Fruit fly (Drosophila melanogaster) Kc167 (cell line): ENCODE data around the gene CG12998.

Experiments used
- Myc ChIP-seq: fragments of >200 bp; optimal IDR thresholded peaks from 2 replicates; lab custom pipeline; 2017; ENCODE audit warnings: missing external identifiers
- Sin3A ChIP-seq: fragments of >200 bp; optimal IDR thresholded peaks from 2 replicates; lab custom pipeline; 2018; ENCODE audit warnings: missing external identifiers
- h ChIP-seq: fragments of >200 bp; optimal IDR thresholded peaks from 3 replicates; lab custom pipeline; 2018; ENCODE audit warnings: missing external identifiers
- insv ChIP-seq: fragments of >200 bp; optimal IDR thresholded peaks from 3 replicates; lab custom pipeline; 2018; ENCODE audit warnings: missing external identifiers
- psq ChIP-seq: fragments of >200 bp; optimal IDR thresholded peaks from 2 replicates; lab custom pipeline; 2017; ENCODE audit warnings: missing external identifiers

DNA sequence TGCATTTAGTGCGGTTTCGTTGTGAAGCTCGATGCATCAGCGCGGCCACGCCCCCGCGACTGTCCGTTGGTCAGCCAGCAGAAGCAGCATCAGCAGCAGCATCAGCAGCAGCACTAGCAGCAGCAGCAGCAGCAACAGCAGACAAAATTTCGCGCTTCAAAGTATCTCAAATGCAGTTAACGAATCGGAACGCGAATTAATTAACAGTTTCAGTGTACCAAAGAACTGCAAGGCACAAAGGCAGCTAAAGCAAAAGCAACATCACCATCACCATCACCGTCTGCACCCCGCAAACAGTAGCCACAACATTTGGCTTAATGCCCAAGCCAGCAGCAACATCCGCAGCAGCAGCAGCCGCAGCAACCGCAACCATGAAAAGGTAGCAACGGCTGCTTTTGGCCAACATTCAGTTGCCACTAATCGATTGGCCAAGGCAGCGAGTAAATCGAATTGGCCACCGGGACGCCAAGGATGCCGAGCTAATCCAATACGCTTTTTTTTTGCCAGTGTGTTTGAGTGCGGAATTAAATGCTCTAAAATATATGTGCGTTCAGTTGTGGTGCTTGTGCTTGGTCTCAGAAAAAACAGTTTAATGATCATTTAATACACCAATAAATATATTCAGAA lies 47.0 kb downstream of the CG12998 start:
- TF ChIP-seq psq (no peak), h (lab: Kevin White, UChicago) (no peak), Sin3A (lab: Kevin White, UChicago) (no peak), Myc (no peak), insv (lab: Kevin White, UChicago) (no peak)
